Worm (Caenorhabditis elegans) whole organism, mixed stage, embryonic: ENCODE results near the gene sru-29.

Experiments used
- ceh-43 ChIP-seq: fragments of 200-800 bp; sonication (Bioruptor generic); optimal IDR thresholded peaks from 2 replicates; lab custom pipeline; 2018; ENCODE audit warnings: mild to moderate bottlenecking, missing genetic modification characterization, moderate library complexity, missing compliant biosample characterization
- cnd-1 ChIP-seq: fragments of 200-800 bp; sonication (Bioruptor generic); optimal IDR thresholded peaks from 2 replicates; lab custom pipeline; 2018; ENCODE audit warnings: mild to moderate bottlenecking, missing genetic modification characterization, missing compliant biosample characterization
- elt-1 ChIP-seq: sonication (generic microtip); optimal IDR thresholded peaks from 2 replicates; lab custom pipeline; 2017; ENCODE audit warnings: missing genetic modification characterization, mild to moderate bottlenecking, missing compliant biosample characterization, antibody characterized with exemption, moderate library complexity, borderline replicate concordance; ENCODE audit not compliant: insufficient read depth
- elt-3 ChIP-seq: fragments of 150-350 bp; optimal IDR thresholded peaks from 2 replicates; lab custom pipeline; 2014; ENCODE audit warnings: missing biosample characterization, missing genetic modification characterization
- lsy-2 ChIP-seq: fragments of 150-350 bp; optimal IDR thresholded peaks from 2 replicates; lab custom pipeline; 2014; ENCODE audit warnings: missing biosample characterization, missing genetic modification characterization
- mab-5 ChIP-seq: fragments of 150-350 bp; optimal IDR thresholded peaks from 2 replicates; lab custom pipeline; 2014; ENCODE audit warnings: missing biosample characterization, missing genetic modification characterization
- sem-2 ChIP-seq: fragments of 200-800 bp; sonication (Bioruptor generic); optimal IDR thresholded peaks from 2 replicates; lab custom pipeline; 2018; ENCODE audit warnings: mild to moderate bottlenecking, missing genetic modification characterization, missing compliant biosample characterization
- unc-39 ChIP-seq: fragments of 150-350 bp; optimal IDR thresholded peaks from 2 replicates; lab custom pipeline; 2014; ENCODE audit warnings: missing biosample characterization, missing genetic modification characterization
- unc-62 ChIP-seq: fragments of 150-350 bp; optimal IDR thresholded peaks from 2 replicates; lab custom pipeline; 2014; ENCODE audit warnings: missing biosample characterization, missing genetic modification reagents, missing genetic modification characterization
- ztf-11 ChIP-seq: fragments of 150-350 bp; optimal IDR thresholded peaks from 2 replicates; lab custom pipeline; 2014; ENCODE audit warnings: missing biosample characterization, missing genetic modification characterization

- TF ChIP-seq unc-62 (GFP tag; lab: Kevin White, UChicago) (no peak), ceh-43 (no peak), cnd-1 (tag; lab: Kevin White, UChicago) (no peak), unc-39 (tag; lab: Kevin White, UChicago) (no peak), ztf-11 (tag; lab: Kevin White, UChicago) (no peak), elt-3 (no peak), elt-1 (no peak), mab-5 (tag; lab: Kevin White, UChicago) (no peak), sem-2 (GFP tag; lab: Kevin White, UChicago) (no peak), lsy-2 (tag; lab: Kevin White, UChicago) (peak; percentile 19)
These were observed 44.9 kb downstream of the sru-29 start for ce11 chrV:9855920-9856852.
